Worm (Caenorhabditis elegans) whole organism, young adult: ENCODE results near the gene F58G11.4.

Experiments
- C17E4.6 ChIP-seq: fragments of 200-800 bp; sonication (Bioruptor generic); IDR thresholded peaks from 2 replicates; pipeline ENCODE4 v1.3.6; 2022; ENCODE audit warnings: missing genetic modification reagents, missing genetic modification characterization, missing compliant biosample characterization
- F10E7.11 ChIP-seq: sonication (generic microtip); optimal IDR thresholded peaks from 2 replicates; lab custom pipeline; 2017; ENCODE audit warnings: mild to moderate bottlenecking, missing genetic modification characterization, moderate library complexity, missing compliant biosample characterization
- akir-1 ChIP-seq: fragments of 200-800 bp; sonication (Bioruptor generic); optimal IDR thresholded peaks from 2 replicates; lab custom pipeline; 2018; ENCODE audit warnings: mild to moderate bottlenecking, missing genetic modification characterization, moderate library complexity, missing compliant biosample characterization
- ama-1 ChIP-seq, 3 experiments: fragments of 150-350 bp in 1 of 3; sonication (generic microtip) in 2 of 3; optimal IDR thresholded peaks; 2 replicates each; lab custom pipeline; 2014 to 2018; ENCODE audit warnings: missing biosample characterization in 2 of 3, missing genetic modification characterization in 2 of 3, missing genetic modification reagents in 2 of 3
- attf-5 ChIP-seq: fragments of 200-800 bp; sonication (Bioruptor generic); optimal IDR thresholded peaks from 2 replicates; lab custom pipeline; 2018; ENCODE audit warnings: mild to moderate bottlenecking, missing genetic modification characterization, missing compliant biosample characterization
- die-1 ChIP-seq: sonication (generic microtip); optimal IDR thresholded peaks from 2 replicates; lab custom pipeline; 2016; ENCODE audit warnings: missing genotype, mild to moderate bottlenecking, missing genetic modification characterization, missing compliant biosample characterization
- egl-18 ChIP-seq: fragments of 200-800 bp; sonication (Bioruptor generic); IDR thresholded peaks from 2 replicates; pipeline ENCODE4 v1.3.6; 2022; ENCODE audit warnings: missing genetic modification reagents, missing genetic modification characterization, missing compliant biosample characterization
- egrh-3 ChIP-seq: fragments of 200-800 bp; sonication (Bioruptor generic); IDR thresholded peaks from 2 replicates; pipeline ENCODE4 v1.3.6; 2022; ENCODE audit warnings: missing genetic modification reagents, missing genetic modification characterization, missing compliant biosample characterization
- nhr-90 ChIP-seq: sonication (generic microtip); optimal IDR thresholded peaks from 2 replicates; lab custom pipeline; 2016; ENCODE audit warnings: missing genotype, mild to moderate bottlenecking, missing genetic modification characterization, missing compliant biosample characterization
- somi-1 ChIP-seq: fragments of 200-800 bp; sonication (Bioruptor generic); optimal IDR thresholded peaks from 2 replicates; lab custom pipeline; 2018; ENCODE audit warnings: mild to moderate bottlenecking, missing genetic modification characterization, missing compliant biosample characterization
- sptf-2 ChIP-seq: fragments of 200-800 bp; sonication (Bioruptor generic); optimal IDR thresholded peaks from 2 replicates; lab custom pipeline; 2018; ENCODE audit warnings: mild to moderate bottlenecking, missing genetic modification characterization, missing compliant biosample characterization
- unc-62 ChIP-seq: fragments of 150-350 bp; optimal IDR thresholded peaks from 2 replicates; lab custom pipeline; 2014; ENCODE audit warnings: missing biosample characterization, missing genetic modification reagents, missing genetic modification characterization

- no peak for TF ChIP-seq egrh-3 (GFP tag; lab: Robert Waterston, UW)
- TF ChIP-seq akir-1: no peak
- no peak for TF ChIP-seq die-1 (tag; lab: Kevin White, UChicago)
- no peak for TF ChIP-seq C17E4.6 (GFP tag; lab: Robert Waterston, UW)
- TF ChIP-seq sptf-2 (GFP tag; lab: Kevin White, UChicago): no peak
- no peak for TF ChIP-seq unc-62
- no peak for TF ChIP-seq ama-1 (optimal IDR thresholded peaks at IDR 0.05; lab: Kevin White, UChicago)
- no peak for TF ChIP-seq ama-1 (GFP tag; optimal IDR thresholded peaks at IDR 0.05; lab: Kevin White, UChicago)
- no peak for TF ChIP-seq nhr-90 (tag; lab: Kevin White, UChicago)
- no peak for TF ChIP-seq somi-1 (GFP tag; lab: Kevin White, UChicago)
- no peak for TF ChIP-seq attf-5
- no peak for TF ChIP-seq F10E7.11 (tag; lab: Kevin White, UChicago)
- no peak for TF ChIP-seq egl-18
Observed at ce11 chrV:13703960-13704359, 31.6 kb downstream of the F58G11.4 start, which contains the start of gene T01D3.3.
